Fruit fly (Drosophila melanogaster) whole organism: ENCODE measurements around the gene CG45413.

Experiments
- Dll ChIP-seq: fragments of >200 bp; optimal IDR thresholded peaks from 2 replicates; lab custom pipeline; 2017
- EcR ChIP-seq, 2 experiments: fragments of >200 bp; optimal IDR thresholded peaks; 2 replicates each; lab custom pipeline; 2017; ENCODE audit warnings: missing biosample characterization in 2 of 2, missing genetic modification characterization in 2 of 2, missing genetic modification reagents in 2 of 2

DNA sequence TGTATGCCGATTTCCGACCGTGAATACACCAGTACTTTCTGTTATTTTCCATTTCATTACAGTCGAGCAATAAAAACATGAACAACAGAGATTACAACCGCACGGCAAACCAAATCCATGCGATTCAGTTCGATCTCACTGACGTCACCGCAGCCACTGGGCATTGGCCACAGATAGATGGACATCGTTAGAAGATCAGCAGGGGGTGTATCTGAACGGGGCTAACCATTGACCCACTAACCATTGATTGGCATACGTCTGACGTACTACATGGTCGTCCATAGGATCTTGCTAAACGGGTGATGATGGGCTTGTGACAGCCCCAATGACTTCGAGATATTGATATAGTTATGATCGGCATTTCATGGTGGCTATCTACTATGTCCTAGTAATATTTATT, 17.9 kb downstream of the CG45413 start:
- TF ChIP-seq Dll (lab: Kevin White, UChicago) (no peak), EcR (GFP tag; optimal IDR thresholded peaks at IDR 0.05; lab: Kevin White, UChicago) (no peak)
